Fruit fly (Drosophila melanogaster) whole organism, embryonic: ENCODE data around the gene CG34283.

Experiments used
- Adf1 ChIP-seq: fragments of 200-800 bp; sonication (Bioruptor generic); IDR thresholded peaks from 2 replicates; pipeline ENCODE4 v1.3.6; 2022; ENCODE audit warnings: missing biosample characterization, missing genetic modification characterization
- Atf3 ChIP-seq: fragments of 200-800 bp; sonication (Bioruptor generic); optimal IDR thresholded peaks from 3 replicates; lab custom pipeline; 2016; ENCODE audit warnings: missing biosample characterization, missing genetic modification characterization
- BEAF-32 ChIP-seq: fragments of 200-800 bp; sonication (Bioruptor generic); optimal IDR thresholded peaks from 3 replicates; lab custom pipeline; 2017; ENCODE audit warnings: missing biosample characterization, missing genetic modification characterization, mild to moderate bottlenecking, moderate library complexity, missing genetic modification reagents
- CG10267 ChIP-seq: fragments of 200-800 bp; sonication (Bioruptor generic); optimal IDR thresholded peaks from 2 replicates; lab custom pipeline; 2018; ENCODE audit warnings: missing biosample characterization, mild to moderate bottlenecking, missing genetic modification characterization, moderate library complexity
- CG10979 ChIP-seq: fragments of 200-800 bp; sonication (Bioruptor generic); optimal IDR thresholded peaks from 2 replicates; lab custom pipeline; 2018; ENCODE audit warnings: missing biosample characterization, mild to moderate bottlenecking, missing genetic modification characterization, moderate library complexity
- CG11247 ChIP-seq: fragments of 200-800 bp; sonication (Bioruptor generic); IDR thresholded peaks from 2 replicates; pipeline ENCODE4 v1.3.6; 2022; ENCODE audit warnings: missing biosample characterization, missing genetic modification characterization
- CG12391 ChIP-seq: fragments of 200-800 bp; sonication (Bioruptor generic); optimal IDR thresholded peaks from 3 replicates; lab custom pipeline; 2018; ENCODE audit warnings: missing biosample characterization, mild to moderate bottlenecking, missing genetic modification characterization, moderate library complexity
- CG12659 ChIP-seq: fragments of 200-800 bp; sonication (Bioruptor generic); optimal IDR thresholded peaks from 3 replicates; lab custom pipeline; 2017; ENCODE audit warnings: mild to moderate bottlenecking, missing biosample characterization, missing genetic modification reagents, missing genetic modification characterization
- CG14441 ChIP-seq: fragments of 200-800 bp; sonication (Bioruptor generic); IDR thresholded peaks from 2 replicates; pipeline ENCODE4 v1.3.6; 2022; ENCODE audit warnings: missing biosample characterization, missing genetic modification characterization
- CG1529 ChIP-seq: fragments of 200-800 bp; sonication (Bioruptor generic); optimal IDR thresholded peaks from 3 replicates; lab custom pipeline; 2018; ENCODE audit warnings: missing biosample characterization, missing genetic modification characterization
- CG16863 ChIP-seq: fragments of 200-800 bp; sonication (Bioruptor generic); optimal IDR thresholded peaks from 3 replicates; lab custom pipeline; 2016; ENCODE audit warnings: missing biosample characterization, missing genetic modification characterization
- CG17612 ChIP-seq: fragments of 200-800 bp; sonication (Bioruptor generic); IDR thresholded peaks from 2 replicates; pipeline ENCODE4 v1.3.6; 2022; ENCODE audit warnings: missing biosample characterization, missing genetic modification characterization
- CG18011 ChIP-seq: fragments of 200-800 bp; sonication (Bioruptor generic); optimal IDR thresholded peaks from 2 replicates; lab custom pipeline; 2017; ENCODE audit warnings: missing biosample characterization, missing genetic modification characterization, mild to moderate bottlenecking, moderate library complexity, missing genotype
- CG1832 ChIP-seq: fragments of 200-800 bp; sonication (Bioruptor generic); optimal IDR thresholded peaks from 2 replicates; lab custom pipeline; 2017; ENCODE audit warnings: missing biosample characterization, mild to moderate bottlenecking, missing genetic modification characterization, inconsistent platforms
- CG2889 ChIP-seq: fragments of 200-800 bp; sonication (Bioruptor generic); IDR thresholded peaks from 3 replicates; pipeline ENCODE4 v1.3.6; 2022; ENCODE audit warnings: missing biosample characterization, missing genetic modification characterization
- CG3847 ChIP-seq: fragments of 200-800 bp; sonication (Bioruptor generic); IDR thresholded peaks from 2 replicates; pipeline ENCODE4 v1.3.6; 2022; ENCODE audit warnings: missing biosample characterization, missing genetic modification characterization
- CG4617 ChIP-seq: fragments of 200-800 bp; sonication (Bioruptor generic); optimal IDR thresholded peaks from 3 replicates; lab custom pipeline; 2016; ENCODE audit warnings: missing biosample characterization, missing genetic modification characterization, borderline replicate concordance
- CG6654 ChIP-seq: fragments of 200-800 bp; sonication (Bioruptor generic); optimal IDR thresholded peaks from 2 replicates; lab custom pipeline; 2017; ENCODE audit warnings: missing biosample characterization, mild to moderate bottlenecking, missing genetic modification characterization
- CG6689 ChIP-seq: fragments of 200-800 bp; sonication (Bioruptor generic); IDR thresholded peaks from 2 replicates; pipeline ENCODE4 v1.3.6; 2022; ENCODE audit warnings: missing biosample characterization, missing genetic modification characterization
- CG7357 ChIP-seq: fragments of 200-800 bp; sonication (Bioruptor generic); IDR thresholded peaks from 3 replicates; pipeline ENCODE4 v1.3.6; 2022; ENCODE audit warnings: missing biosample characterization, missing genetic modification characterization
- CG8388 ChIP-seq: fragments of 200-800 bp; sonication (Bioruptor generic); optimal IDR thresholded peaks from 2 replicates; lab custom pipeline; 2019; ENCODE audit warnings: missing biosample characterization, mild to moderate bottlenecking, missing genetic modification characterization, moderate library complexity
- CG8924 ChIP-seq: fragments of 200-800 bp; optimal IDR thresholded peaks from 3 replicates; lab custom pipeline; 2019; ENCODE audit warnings: missing biosample characterization, mild to moderate bottlenecking, missing genetic modification characterization, moderate library complexity
- CG9437 ChIP-seq: fragments of 200-800 bp; sonication (Bioruptor generic); optimal IDR thresholded peaks from 2 replicates; lab custom pipeline; 2018; ENCODE audit warnings: missing biosample characterization, mild to moderate bottlenecking, missing genetic modification characterization
- CG9797 ChIP-seq: fragments of 200-800 bp; sonication (Bioruptor generic); optimal IDR thresholded peaks from 3 replicates; lab custom pipeline; 2018; ENCODE audit warnings: missing biosample characterization, mild to moderate bottlenecking, missing genetic modification characterization
- D19B ChIP-seq: fragments of 200-800 bp; sonication (Bioruptor generic); optimal IDR thresholded peaks from 2 replicates; lab custom pipeline; 2017; ENCODE audit warnings: missing biosample characterization, mild to moderate bottlenecking, missing genetic modification characterization
- Dp ChIP-seq: fragments of 200-800 bp; sonication (Bioruptor generic); optimal IDR thresholded peaks from 2 replicates; lab custom pipeline; 2018; ENCODE audit warnings: missing biosample characterization, mild to moderate bottlenecking, missing genetic modification characterization, moderate library complexity
- Gsc ChIP-seq: fragments of 200-800 bp; sonication (Bioruptor generic); IDR thresholded peaks from 2 replicates; pipeline ENCODE4 v1.3.6; 2022; ENCODE audit warnings: missing biosample characterization, missing genetic modification characterization
- Lhr ChIP-seq: fragments of 200-800 bp; sonication (Bioruptor generic); optimal IDR thresholded peaks from 3 replicates; lab custom pipeline; 2017; ENCODE audit warnings: mild to moderate bottlenecking, missing biosample characterization, missing genetic modification reagents, missing genetic modification characterization
- MBD-R2 ChIP-seq: fragments of 200-800 bp; sonication (Bioruptor generic); IDR thresholded peaks from 2 replicates; pipeline ENCODE4 v1.3.6; 2022; ENCODE audit warnings: missing biosample characterization, missing genetic modification characterization
- Max ChIP-seq: fragments of 200-800 bp; sonication (Bioruptor generic); optimal IDR thresholded peaks from 2 replicates; lab custom pipeline; 2016; ENCODE audit warnings: missing biosample characterization, mild to moderate bottlenecking, missing genetic modification characterization
- NfI ChIP-seq: fragments of 200-800 bp; sonication (Bioruptor generic); optimal IDR thresholded peaks from 3 replicates; lab custom pipeline; 2018; ENCODE audit warnings: missing biosample characterization, mild to moderate bottlenecking, missing genetic modification characterization, moderate library complexity
- Taf1 ChIP-seq: fragments of 200-800 bp; sonication (Bioruptor generic); IDR thresholded peaks from 2 replicates; pipeline ENCODE4 v1.3.6; 2022; ENCODE audit warnings: missing biosample characterization, missing genetic modification characterization
- Xbp1 ChIP-seq: fragments of 200-800 bp; sonication (Bioruptor generic); optimal IDR thresholded peaks from 3 replicates; lab custom pipeline; 2016; ENCODE audit warnings: missing biosample characterization, mild to moderate bottlenecking, missing genetic modification characterization
- ase ChIP-seq: fragments of 200-800 bp; sonication (Bioruptor generic); IDR thresholded peaks from 3 replicates; pipeline ENCODE4 v1.3.6; 2022; ENCODE audit warnings: missing biosample characterization, missing genetic modification characterization
- bbx ChIP-seq: fragments of 200-800 bp; sonication (Bioruptor generic); IDR thresholded peaks from 2 replicates; pipeline ENCODE4 v1.3.6; 2022; ENCODE audit warnings: missing biosample characterization, missing genetic modification characterization; ENCODE audit not compliant: partially characterized antibody
- cas ChIP-seq: fragments of 200-800 bp; sonication (Bioruptor generic); IDR thresholded peaks from 2 replicates; pipeline ENCODE4 v1.3.6; 2022; ENCODE audit warnings: missing biosample characterization, missing genetic modification characterization
- corto ChIP-seq: fragments of 200-800 bp; sonication (Bioruptor generic); optimal IDR thresholded peaks from 2 replicates; lab custom pipeline; 2016; ENCODE audit warnings: missing biosample characterization, mild to moderate bottlenecking, missing genetic modification characterization, moderate library complexity
- crp ChIP-seq, 2 experiments: fragments of 200-800 bp; sonication (Bioruptor generic); optimal IDR thresholded peaks; 2 replicates in 1 of 2; 3 replicates in 1 of 2; lab custom pipeline; 2017; ENCODE audit warnings: missing biosample characterization in 2 of 2, missing genetic modification characterization in 2 of 2, mild to moderate bottlenecking in 1 of 2, moderate library complexity in 1 of 2
- ftz-f1 ChIP-seq: fragments of 200-800 bp; sonication (Bioruptor generic); optimal IDR thresholded peaks from 2 replicates; lab custom pipeline; 2016; ENCODE audit warnings: missing biosample characterization, missing genetic modification characterization
- gcm ChIP-seq: fragments of 200-800 bp; sonication (Bioruptor generic); optimal IDR thresholded peaks from 2 replicates; lab custom pipeline; 2019; ENCODE audit warnings: missing biosample characterization, mild to moderate bottlenecking, missing genetic modification characterization, moderate library complexity
- gfzf ChIP-seq: fragments of 200-800 bp; sonication (Bioruptor generic); optimal IDR thresholded peaks from 2 replicates; lab custom pipeline; 2016; ENCODE audit warnings: missing biosample characterization, mild to moderate bottlenecking, missing genetic modification characterization, moderate library complexity
- gsb ChIP-seq: fragments of 200-800 bp; sonication (Bioruptor generic); IDR thresholded peaks from 2 replicates; pipeline ENCODE4 v1.3.6; 2022; ENCODE audit warnings: missing biosample characterization, missing genetic modification characterization
- lilli ChIP-seq: fragments of 200-800 bp; sonication (Bioruptor generic); optimal IDR thresholded peaks from 3 replicates; lab custom pipeline; 2016; ENCODE audit warnings: missing biosample characterization, missing genetic modification characterization
- nerfin-1 ChIP-seq: fragments of 200-800 bp; sonication (Bioruptor generic); optimal IDR thresholded peaks from 3 replicates; lab custom pipeline; 2019; ENCODE audit warnings: missing biosample characterization, mild to moderate bottlenecking, missing genetic modification characterization, moderate library complexity
- nmo ChIP-seq: fragments of 200-800 bp; sonication (Bioruptor generic); optimal IDR thresholded peaks from 2 replicates; lab custom pipeline; 2018; ENCODE audit warnings: missing biosample characterization, mild to moderate bottlenecking, missing genetic modification characterization, moderate library complexity
- sd ChIP-seq: fragments of 200-800 bp; sonication (Bioruptor generic); optimal IDR thresholded peaks from 3 replicates; lab custom pipeline; 2018; ENCODE audit warnings: missing biosample characterization, mild to moderate bottlenecking, missing genetic modification characterization, moderate library complexity
- sens ChIP-seq: fragments of 200-800 bp; sonication (Bioruptor generic); peaks from one replicate; lab custom pipeline; 2016; ENCODE audit warnings: missing biosample characterization, missing genetic modification characterization
- ssp ChIP-seq: fragments of 200-800 bp; sonication (Bioruptor generic); IDR thresholded peaks from 2 replicates; pipeline ENCODE4 v1.3.6; 2022; ENCODE audit warnings: missing biosample characterization, missing genetic modification characterization
- trem ChIP-seq: fragments of 200-800 bp; optimal IDR thresholded peaks from 3 replicates; lab custom pipeline; 2019; ENCODE audit warnings: missing biosample characterization, mild to moderate bottlenecking, missing genetic modification characterization, moderate library complexity
- zen2 ChIP-seq: fragments of 200-800 bp; sonication (Bioruptor generic); IDR thresholded peaks from 3 replicates; pipeline ENCODE4 v1.3.6; 2022; ENCODE audit warnings: missing biosample characterization, missing genetic modification characterization; ENCODE audit not compliant: partially characterized antibody

The CG34283 gene

DNA sequence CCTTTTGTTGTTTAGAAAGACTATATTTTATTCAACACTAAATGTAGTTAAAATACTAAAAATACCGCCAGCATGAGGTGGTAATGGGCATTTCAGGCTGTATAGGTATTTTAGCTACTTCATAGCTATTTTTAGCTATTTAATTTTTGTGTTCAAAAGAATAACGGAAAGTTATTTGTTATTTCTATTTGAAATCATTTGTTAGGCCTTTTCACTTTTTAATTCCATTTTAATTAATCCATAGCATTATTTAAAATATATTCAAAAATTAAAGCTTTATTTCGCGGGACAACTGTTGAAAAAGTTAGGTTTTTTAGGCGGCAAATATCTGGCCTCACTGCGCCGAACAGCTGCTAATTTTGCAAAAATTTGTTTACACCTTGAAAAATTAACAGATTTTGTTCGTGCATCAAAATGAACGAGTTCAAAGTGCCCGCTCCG is 44.9 kb downstream of the CG34283 start, which contains the start of the genes dind and CG7706 (continued):
- TF ChIP-seq CG11247 (GFP tag; lab: Robert Waterston, UW) (no peak), ftz-f1 (GFP tag; lab: Kevin White, UChicago) (peak; percentile 26), Max (peak; percentile 23), CG9797 (GFP tag; lab: Kevin White, UChicago) (peak; percentile 59), CG1832 (GFP tag; lab: Kevin White, UChicago) (no peak), nmo (GFP tag; lab: Kevin White, UChicago) (peak; percentile 81), D19B (GFP tag; lab: Kevin White, UChicago) (no peak), CG9437 (GFP tag; lab: Kevin White, UChicago) (peak; percentile 7), sens (GFP tag; lab: Kevin White, UChicago) (peak; percentile 78), CG12659 (peak; percentile 47), CG6654 (GFP tag; lab: Kevin White, UChicago) (no peak), Atf3 (GFP tag; lab: Kevin White, UChicago) (no peak), MBD-R2 (GFP tag; lab: Robert Waterston, UW) (peak; percentile 79), CG4617 (GFP tag; lab: Kevin White, UChicago) (no peak), CG7357 (peak; percentile 40; the same call in 1 of the 3 replicates), bbx (no peak), zen2 (no peak), sd (tag; lab: Kevin White, UChicago) (peak; percentile 93), gcm (GFP tag; lab: Kevin White, UChicago) (peak; percentile 2), BEAF-32 (peak; percentile 27), Dp (peak; percentile 40), Taf1 (no peak), Lhr (GFP tag; lab: Kevin White, UChicago) (no peak), CG18011 (GFP tag; lab: Kevin White, UChicago) (peak; percentile 42), lilli (GFP tag; lab: Kevin White, UChicago) (no peak), CG16863 (GFP tag; lab: Kevin White, UChicago) (no peak), CG2889 (GFP tag; lab: Robert Waterston, UW) (no peak), CG3847 (GFP tag; lab: Robert Waterston, UW) (peak; percentile 38; the same call in 1 of the 2 replicates), Gsc (GFP tag; lab: Robert Waterston, UW) (no peak), CG8924 (tag; lab: Kevin White, UChicago) (peak; percentile 4), cas (GFP tag; lab: Robert Waterston, UW) (no peak), CG17612 (GFP tag; lab: Robert Waterston, UW) (no peak), nerfin-1 (tag; lab: Kevin White, UChicago) (peak; percentile 99), CG1529 (GFP tag; lab: Kevin White, UChicago) (no peak), CG10267 (peak; percentile 90), ase (GFP tag; lab: Robert Waterston, UW) (no peak), crp (GFP tag; optimal IDR thresholded peaks at IDR 0.05; lab: Kevin White, UChicago) (peak; percentile 32 to 89), corto (GFP tag; lab: Kevin White, UChicago) (no peak), gfzf (peak; percentile 72), CG14441 (GFP tag; lab: Robert Waterston, UW) (no peak), ssp (GFP tag; lab: Robert Waterston, UW) (peak; percentile 86), gsb (GFP tag; lab: Robert Waterston, UW) (no peak), CG10979 (tag; lab: Kevin White, UChicago) (peak; percentile 6), CG6689 (GFP tag; lab: Robert Waterston, UW) (peak; percentile 45; the same call in 1 of the 2 replicates), CG12391 (tag; lab: Kevin White, UChicago) (peak; percentile 58), Adf1 (GFP tag; lab: Robert Waterston, UW) (no peak), NfI (no peak), trem (peak; percentile 70), Xbp1 (GFP tag; lab: Kevin White, UChicago) (peak; percentile 27), CG8388 (GFP tag; lab: Kevin White, UChicago) (no peak)
